Worm (Caenorhabditis elegans) whole organism, L3 larva: ENCODE results near the gene F45F2.9.

Source experiments
- R02D3.7 ChIP-seq: fragments of 150-350 bp; optimal IDR thresholded peaks from 2 replicates; lab custom pipeline; 2014; ENCODE audit warnings: missing biosample characterization, missing genetic modification characterization
- ZK546.5 ChIP-seq: sonication (generic microtip); optimal IDR thresholded peaks from 2 replicates; lab custom pipeline; 2017; ENCODE audit warnings: missing biosample characterization, missing genetic modification characterization
- aly-2 ChIP-seq: fragments of 150-350 bp; optimal IDR thresholded peaks from 2 replicates; lab custom pipeline; 2014; ENCODE audit warnings: missing biosample characterization, missing genetic modification characterization
- ceh-16 ChIP-seq: sonication (generic microtip); optimal IDR thresholded peaks from 2 replicates; lab custom pipeline; 2017; ENCODE audit warnings: missing biosample characterization, missing genetic modification characterization
- ceh-82 ChIP-seq: fragments of 150-350 bp; optimal IDR thresholded peaks from 2 replicates; lab custom pipeline; 2014; ENCODE audit warnings: missing biosample characterization, missing genetic modification characterization
- ceh-9 ChIP-seq: sonication (generic microtip); optimal IDR thresholded peaks from 2 replicates; lab custom pipeline; 2018; ENCODE audit warnings: missing biosample characterization, missing genetic modification characterization
- egl-27 ChIP-seq: sonication (generic microtip); optimal IDR thresholded peaks from 4 replicates; lab custom pipeline; 2017; ENCODE audit warnings: missing biosample characterization, missing genetic modification reagents, missing genetic modification characterization
- egl-5 ChIP-seq: fragments of 150-350 bp; optimal IDR thresholded peaks from 2 replicates; lab custom pipeline; 2017; ENCODE audit warnings: missing biosample characterization, missing genetic modification reagents, missing genetic modification characterization, inconsistent platforms
- elt-2 ChIP-seq: sonication (generic microtip); optimal IDR thresholded peaks from 2 replicates; lab custom pipeline; 2016; ENCODE audit warnings: missing genetic modification reagents, mild to moderate bottlenecking, missing genetic modification characterization, missing compliant biosample characterization
- elt-3 ChIP-seq, 3 experiments: fragments of 150-350 bp in 1 of 3; sonication (generic microtip) in 2 of 3; optimal IDR thresholded peaks; 2 replicates in 2 of 3; 4 replicates in 1 of 3; lab custom pipeline; 2014 to 2017; ENCODE audit warnings: missing biosample characterization in 3 of 3, missing genetic modification characterization in 3 of 3
- eor-1 ChIP-seq, 2 experiments: fragments of 150-350 bp; optimal IDR thresholded peaks; 2 replicates each; lab custom pipeline; 2014 to 2018; ENCODE audit warnings: missing biosample characterization in 2 of 2, missing genetic modification characterization in 2 of 2
- fkh-10 ChIP-seq: sonication (generic microtip); optimal IDR thresholded peaks from 2 replicates; lab custom pipeline; 2017; ENCODE audit warnings: missing biosample characterization, missing genetic modification reagents, missing genetic modification characterization
- fkh-2 ChIP-seq: fragments of 150-350 bp; optimal IDR thresholded peaks from 2 replicates; lab custom pipeline; 2014; ENCODE audit warnings: missing biosample characterization, missing genetic modification reagents, missing genetic modification characterization
- jun-1 ChIP-seq: fragments of 150-350 bp; optimal IDR thresholded peaks from 2 replicates; lab custom pipeline; 2014; ENCODE audit warnings: missing biosample characterization, missing genetic modification reagents, missing genetic modification characterization
- lin-15B ChIP-seq: fragments of 150-350 bp; optimal IDR thresholded peaks from 2 replicates; lab custom pipeline; 2014; ENCODE audit warnings: missing biosample characterization, missing genetic modification characterization
- mdl-1 ChIP-seq: fragments of 150-350 bp; optimal IDR thresholded peaks from 2 replicates; lab custom pipeline; 2014; ENCODE audit warnings: missing biosample characterization, missing genetic modification characterization
- mml-1 ChIP-seq: fragments of 150-350 bp; sonication (generic microtip); optimal IDR thresholded peaks from 3 replicates; lab custom pipeline; 2014; ENCODE audit warnings: missing biosample characterization, missing genetic modification characterization
- nhr-11 ChIP-seq: fragments of 150-350 bp; optimal IDR thresholded peaks from 2 replicates; lab custom pipeline; 2014; ENCODE audit warnings: missing biosample characterization, missing genetic modification characterization
- nhr-12 ChIP-seq: fragments of 150-350 bp; optimal IDR thresholded peaks from 2 replicates; lab custom pipeline; 2014; ENCODE audit warnings: missing biosample characterization, missing genetic modification characterization
- nhr-23 ChIP-seq: fragments of 150-350 bp; optimal IDR thresholded peaks from 2 replicates; lab custom pipeline; 2014; ENCODE audit warnings: missing biosample characterization, missing genetic modification reagents, missing genetic modification characterization
- nhr-237 ChIP-seq: fragments of 150-350 bp; optimal IDR thresholded peaks from 2 replicates; lab custom pipeline; 2014; ENCODE audit warnings: missing biosample characterization, missing genetic modification characterization
- nhr-28 ChIP-seq: fragments of 150-350 bp; optimal IDR thresholded peaks from 2 replicates; lab custom pipeline; 2014; ENCODE audit warnings: missing biosample characterization, missing genetic modification characterization
- nhr-43 ChIP-seq: sonication (generic microtip); optimal IDR thresholded peaks from 2 replicates; lab custom pipeline; 2016; ENCODE audit warnings: mild to moderate bottlenecking, missing genetic modification characterization, missing compliant biosample characterization; ENCODE audit not compliant: poor library complexity, severe bottlenecking
- nhr-76 ChIP-seq: fragments of 150-350 bp; sonication (generic microtip); optimal IDR thresholded peaks from 5 replicates; lab custom pipeline; 2014; ENCODE audit warnings: missing biosample characterization, missing genetic modification characterization
- nhr-77 ChIP-seq: fragments of 150-350 bp; optimal IDR thresholded peaks from 2 replicates; lab custom pipeline; 2014; ENCODE audit warnings: missing biosample characterization, missing genetic modification characterization
- pha-4 ChIP-seq: fragments of 150-350 bp; optimal IDR thresholded peaks from 2 replicates; lab custom pipeline; 2014; ENCODE audit warnings: missing biosample characterization, missing genetic modification reagents, missing genetic modification characterization
- pqm-1 ChIP-seq: fragments of 150-350 bp; optimal IDR thresholded peaks from 2 replicates; lab custom pipeline; 2017; ENCODE audit warnings: missing biosample characterization, missing genetic modification characterization, inconsistent platforms
- sea-2 ChIP-seq: fragments of 150-350 bp; sonication (generic microtip); optimal IDR thresholded peaks from 4 replicates; lab custom pipeline; 2014; ENCODE audit warnings: missing biosample characterization, missing genetic modification reagents, missing genetic modification characterization
- skn-1 ChIP-seq: fragments of 150-350 bp; optimal IDR thresholded peaks from 2 replicates; lab custom pipeline; 2014; ENCODE audit warnings: missing biosample characterization, missing genetic modification characterization
- snpc-4 ChIP-seq: fragments of 150-350 bp; optimal IDR thresholded peaks from 2 replicates; lab custom pipeline; 2014; ENCODE audit warnings: missing biosample characterization, missing genetic modification characterization
- tbx-2 ChIP-seq: sonication (generic microtip); optimal IDR thresholded peaks from 2 replicates; lab custom pipeline; 2016; ENCODE audit warnings: mild to moderate bottlenecking, missing genetic modification characterization, missing compliant biosample characterization
- unc-39 ChIP-seq: sonication (generic microtip); optimal IDR thresholded peaks from 4 replicates; lab custom pipeline; 2017; ENCODE audit warnings: missing biosample characterization, missing genetic modification characterization
- zag-1 ChIP-seq: fragments of 150-350 bp; optimal IDR thresholded peaks from 2 replicates; lab custom pipeline; 2014; ENCODE audit warnings: missing biosample characterization, missing genetic modification characterization
- ztf-4 ChIP-seq: fragments of 150-350 bp; optimal IDR thresholded peaks from 2 replicates; lab custom pipeline; 2014; ENCODE audit warnings: missing biosample characterization, missing genetic modification characterization

Gene F45F2.9

ce11 chrV:8513361-8513760 is at the start of gene F45F2.9:
F45F2.9 (minus strand) TSS chrV:8513461.
- TF ChIP-seq pqm-1 (tag; lab: Kevin White, UChicago) (no peak), ZK546.5 (tag; lab: Kevin White, UChicago) (no peak), nhr-12 (no peak), mdl-1 (tag; lab: Kevin White, UChicago) (no peak), elt-3 (tag; optimal IDR thresholded peaks at IDR 0.05; lab: Kevin White, UChicago) (no peak), unc-39 (no peak), mml-1 (no peak), nhr-23 (no peak), egl-5 (no peak), nhr-77 (tag; lab: Kevin White, UChicago) (no peak), snpc-4 (tag; lab: Kevin White, UChicago) (no peak), tbx-2 (tag; lab: Kevin White, UChicago) (no peak)

- TF ChIP-seq fkh-2 (tag; lab: Kevin White, UChicago) (no peak), ZK546.5 (tag; lab: Kevin White, UChicago) (no peak), elt-3 (tag; optimal IDR thresholded peaks at IDR 0.05; lab: Kevin White, UChicago) (no peak), nhr-237 (no peak), nhr-11 (tag; lab: Kevin White, UChicago) (no peak), jun-1 (tag; lab: Kevin White, UChicago) (no peak), nhr-23 (no peak), ceh-82 (tag; lab: Kevin White, UChicago) (no peak), nhr-76 (tag; lab: Kevin White, UChicago) (no peak), ceh-9 (tag; lab: Kevin White, UChicago) (no peak), fkh-10 (no peak), eor-1 (tag; optimal IDR thresholded peaks at IDR 0.05; lab: Kevin White, UChicago) (no peak), lin-15B (tag; lab: Kevin White, UChicago) (no peak), nhr-28 (tag; lab: Kevin White, UChicago) (no peak)
Measured at ce11 chrV:8560916-8561315, 47.7 kb upstream of the F45F2.9 start, which contains the start of gene acr-16. acr-16 (plus strand) TSS chrV:8561216.

- TF ChIP-seq ceh-9 (tag; lab: Kevin White, UChicago) (no peak), aly-2 (tag; lab: Kevin White, UChicago) (no peak), sea-2 (GFP tag; lab: Kevin White, UChicago) (no peak), fkh-2 (tag; lab: Kevin White, UChicago) (no peak), pqm-1 (tag; lab: Kevin White, UChicago) (no peak), pha-4 (no peak), tbx-2 (tag; lab: Kevin White, UChicago) (no peak), zag-1 (no peak), elt-2 (tag; lab: Kevin White, UChicago) (no peak), ceh-16 (tag; lab: Kevin White, UChicago) (no peak), skn-1 (no peak)
Measured at ce11 chrV:8555955-8556354, 42.7 kb upstream of the F45F2.9 start.

ce11 chrV:8552460-8552859 is 39.2 kb upstream of the F45F2.9 start, which contains the start of gene acr-15:
acr-15 (plus strand) TSS chrV:8552695.
- TF ChIP-seq egl-5, result peak; percentile 97
- no peak for TF ChIP-seq elt-3 (tag; optimal IDR thresholded peaks at IDR 0.05; lab: Kevin White, UChicago)

- no peak for TF ChIP-seq ZK546.5 (tag; lab: Kevin White, UChicago)
- TF ChIP-seq nhr-43 (tag; lab: Kevin White, UChicago), result no peak
- TF ChIP-seq R02D3.7, result no peak
- TF ChIP-seq nhr-28 (tag; lab: Kevin White, UChicago), result no peak
- no peak for TF ChIP-seq ztf-4 (tag; lab: Kevin White, UChicago)
- no peak for TF ChIP-seq egl-27 (tag; lab: Kevin White, UChicago)
- TF ChIP-seq tbx-2 (tag; lab: Kevin White, UChicago), result no peak
- TF ChIP-seq aly-2 (tag; lab: Kevin White, UChicago), result no peak
- no peak for TF ChIP-seq eor-1 (tag; optimal IDR thresholded peaks at IDR 0.05; lab: Kevin White, UChicago)
- no peak for TF ChIP-seq pqm-1 (tag; lab: Kevin White, UChicago)
- no peak for TF ChIP-seq skn-1
Measured at ce11 chrV:8548989-8549388, 35.7 kb upstream of the F45F2.9 start, which contains the start of gene stdh-4. stdh-4 (plus strand) TSS chrV:8549289.
